Worm (Caenorhabditis elegans) whole organism, L2 larva: ENCODE measurements around the gene ubc-18.

Experiments used
- C34F6.9 ChIP-seq: fragments of 150-350 bp; optimal IDR thresholded peaks from 2 replicates; lab custom pipeline; 2014; ENCODE audit warnings: missing biosample characterization, missing genetic modification characterization
- F13H6.1 ChIP-seq: sonication (generic microtip); optimal IDR thresholded peaks from 2 replicates; lab custom pipeline; 2016; ENCODE audit warnings: missing genetic modification characterization, missing compliant biosample characterization
- R02D3.7 ChIP-seq: fragments of 150-350 bp; optimal IDR thresholded peaks from 2 replicates; lab custom pipeline; 2014; ENCODE audit warnings: missing biosample characterization, missing genetic modification characterization
- Y55F3AM.14 ChIP-seq: fragments of 200-800 bp; sonication (Bioruptor generic); optimal IDR thresholded peaks from 2 replicates; lab custom pipeline; 2018; ENCODE audit warnings: mild to moderate bottlenecking, missing genetic modification characterization, missing compliant biosample characterization
- alr-1 ChIP-seq: fragments of 150-350 bp; optimal IDR thresholded peaks from 2 replicates; lab custom pipeline; 2014; ENCODE audit warnings: missing biosample characterization, missing genetic modification characterization
- aly-2 ChIP-seq: fragments of 150-350 bp; optimal IDR thresholded peaks from 2 replicates; lab custom pipeline; 2014; ENCODE audit warnings: missing biosample characterization, missing genetic modification characterization
- ama-1 ChIP-seq: fragments of 150-350 bp; optimal IDR thresholded peaks from 2 replicates; lab custom pipeline; 2018; ENCODE audit warnings: inconsistent platforms
- blmp-1 ChIP-seq: sonication (generic microtip); optimal IDR thresholded peaks from 2 replicates; lab custom pipeline; 2017; ENCODE audit warnings: missing genetic modification characterization, mild to moderate bottlenecking, missing compliant biosample characterization, antibody characterized with exemption, moderate library complexity; ENCODE audit not compliant: insufficient read depth
- ceh-16 ChIP-seq: fragments of 150-350 bp; optimal IDR thresholded peaks from 2 replicates; lab custom pipeline; 2014; ENCODE audit warnings: missing biosample characterization, missing genetic modification characterization
- crh-2 ChIP-seq: sonication (generic microtip); optimal IDR thresholded peaks from 2 replicates; lab custom pipeline; 2017; ENCODE audit warnings: missing biosample characterization, missing genetic modification characterization
- dmd-4 ChIP-seq: sonication (generic microtip); optimal IDR thresholded peaks from 2 replicates; lab custom pipeline; 2017; ENCODE audit warnings: missing biosample characterization, missing genetic modification characterization
- elt-3 ChIP-seq: sonication (generic microtip); optimal IDR thresholded peaks from 2 replicates; lab custom pipeline; 2017; ENCODE audit warnings: missing biosample characterization, missing genetic modification characterization
- fos-1 ChIP-seq: fragments of 150-350 bp; optimal IDR thresholded peaks from 2 replicates; lab custom pipeline; 2014; ENCODE audit warnings: missing biosample characterization, missing genetic modification characterization
- lin-11 ChIP-seq: fragments of 150-350 bp; sonication (generic microtip); optimal IDR thresholded peaks from 2 replicates; lab custom pipeline; 2014; ENCODE audit warnings: missing biosample characterization, missing genetic modification characterization, inconsistent platforms, mixed read lengths
- lin-13 ChIP-seq: fragments of 150-350 bp; optimal IDR thresholded peaks from 2 replicates; lab custom pipeline; 2014; ENCODE audit warnings: missing biosample characterization, missing genetic modification reagents, missing genetic modification characterization
- lin-39 ChIP-seq: fragments of 150-350 bp; optimal IDR thresholded peaks from 2 replicates; lab custom pipeline; 2014; ENCODE audit warnings: missing biosample characterization, missing genetic modification reagents, missing genetic modification characterization
- lsy-2 ChIP-seq, 2 experiments: fragments of 150-350 bp in 1 of 2; sonication (generic microtip) in 1 of 2; optimal IDR thresholded peaks; 2 replicates each; lab custom pipeline; 2014 to 2017; ENCODE audit warnings: missing biosample characterization in 2 of 2, missing genetic modification characterization in 2 of 2
- mab-5 ChIP-seq: fragments of 150-350 bp; optimal IDR thresholded peaks from 2 replicates; lab custom pipeline; 2014; ENCODE audit warnings: missing biosample characterization, missing genetic modification characterization
- mbf-1 ChIP-seq: sonication (generic microtip); optimal IDR thresholded peaks from 2 replicates; lab custom pipeline; 2017; ENCODE audit warnings: missing biosample characterization, missing genetic modification characterization
- mdl-1 ChIP-seq, 2 experiments: fragments of 150-350 bp in 1 of 2; sonication (generic microtip) in 1 of 2; optimal IDR thresholded peaks; 2 replicates each; lab custom pipeline; 2017; ENCODE audit warnings: missing biosample characterization in 2 of 2, missing genetic modification characterization in 2 of 2
- nhr-10 ChIP-seq: sonication (generic microtip); optimal IDR thresholded peaks from 2 replicates; lab custom pipeline; 2017; ENCODE audit warnings: missing biosample characterization, missing genetic modification characterization
- nhr-12 ChIP-seq: fragments of 150-350 bp; optimal IDR thresholded peaks from 2 replicates; lab custom pipeline; 2014; ENCODE audit warnings: missing biosample characterization, missing genetic modification characterization
- nhr-129 ChIP-seq: fragments of 150-350 bp; optimal IDR thresholded peaks from 2 replicates; lab custom pipeline; 2014; ENCODE audit warnings: missing biosample characterization, missing genetic modification characterization
- nhr-21 ChIP-seq: fragments of 150-350 bp; optimal IDR thresholded peaks from 2 replicates; lab custom pipeline; 2014; ENCODE audit warnings: missing biosample characterization, missing genetic modification characterization
- nhr-23 ChIP-seq: fragments of 150-350 bp; optimal IDR thresholded peaks from 2 replicates; lab custom pipeline; 2014; ENCODE audit warnings: missing biosample characterization, missing genetic modification reagents, missing genetic modification characterization
- nhr-25 ChIP-seq: fragments of 150-350 bp; sonication (generic microtip); optimal IDR thresholded peaks from 3 replicates; lab custom pipeline; 2014; ENCODE audit warnings: missing biosample characterization, missing genetic modification characterization
- nhr-6 ChIP-seq: fragments of 150-350 bp; optimal IDR thresholded peaks from 2 replicates; lab custom pipeline; 2014; ENCODE audit warnings: missing biosample characterization, missing genetic modification characterization
- peb-1 ChIP-seq: fragments of 150-350 bp; optimal IDR thresholded peaks from 2 replicates; lab custom pipeline; 2014; ENCODE audit warnings: missing biosample characterization, missing genetic modification characterization
- sem-4 ChIP-seq: fragments of 150-350 bp; optimal IDR thresholded peaks from 2 replicates; lab custom pipeline; 2014; ENCODE audit warnings: missing biosample characterization, missing genetic modification reagents, missing genetic modification characterization
- skn-1 ChIP-seq: sonication (generic microtip); optimal IDR thresholded peaks from 2 replicates; lab custom pipeline; 2017; ENCODE audit warnings: missing biosample characterization, missing genetic modification characterization
- sma-3 ChIP-seq: sonication (generic microtip); optimal IDR thresholded peaks from 2 replicates; lab custom pipeline; 2016; ENCODE audit warnings: missing genetic modification reagents, missing genetic modification characterization, missing compliant biosample characterization
- sma-9 ChIP-seq, 2 experiments: fragments of 150-350 bp in 1 of 2; sonication (generic microtip) in 1 of 2; optimal IDR thresholded peaks; 2 replicates each; lab custom pipeline; 2014 to 2016; ENCODE audit warnings: missing genetic modification characterization in 2 of 2, mild to moderate bottlenecking in 1 of 2, missing biosample characterization in 1 of 2, missing compliant biosample characterization in 1 of 2, missing genetic modification reagents in 1 of 2, moderate library complexity in 1 of 2
- snpc-4 ChIP-seq: fragments of 150-350 bp; optimal IDR thresholded peaks from 2 replicates; lab custom pipeline; 2014; ENCODE audit warnings: missing biosample characterization, missing genetic modification characterization
- unc-55 ChIP-seq: fragments of 150-350 bp; sonication (generic microtip); optimal IDR thresholded peaks from 3 replicates; lab custom pipeline; 2014; ENCODE audit warnings: missing biosample characterization, missing genetic modification reagents, missing genetic modification characterization
- unc-62 ChIP-seq: fragments of 150-350 bp; optimal IDR thresholded peaks from 2 replicates; lab custom pipeline; 2014; ENCODE audit warnings: missing biosample characterization, missing genetic modification reagents, missing genetic modification characterization
- zag-1 ChIP-seq: fragments of 150-350 bp; optimal IDR thresholded peaks from 2 replicates; lab custom pipeline; 2014; ENCODE audit warnings: missing biosample characterization, missing genetic modification characterization
- ztf-1 ChIP-seq: fragments of 200-800 bp; sonication (Bioruptor generic); conservative IDR thresholded peaks from 2 replicates; pipeline ENCODE4 v1.3.6; 2022; ENCODE audit warnings: missing genetic modification characterization, missing compliant biosample characterization

The ubc-18 gene

ce11 chrIII:7083106-7083505, 14.7 kb upstream of the ubc-18 start:
- TF ChIP-seq F13H6.1 (tag; lab: Kevin White, UChicago) (no peak), sem-4 (no peak), zag-1 (tag; lab: Kevin White, UChicago) (no peak), elt-3 (no peak), lin-39 (tag; lab: Kevin White, UChicago) (no peak)

- TF ChIP-seq crh-2 (tag; lab: Kevin White, UChicago) = no peak
- TF ChIP-seq fos-1 (tag; lab: Kevin White, UChicago) = peak; percentile 76
Observed at ce11 chrIII:7081488-7081887, 13.1 kb upstream of the ubc-18 start.

ce11 chrIII:7080689-7081088, 12.3 kb upstream of the ubc-18 start, which contains the start of gene ZK418.7:
Gene ZK418.7 (minus strand): TSS chrIII:7080789.
- TF ChIP-seq ceh-16 (tag; lab: Kevin White, UChicago) (no peak), nhr-21 (tag; lab: Kevin White, UChicago) (no peak), sem-4 (no peak), blmp-1 (no peak), peb-1 (tag; lab: Kevin White, UChicago) (no peak), sma-9 (GFP tag; optimal IDR thresholded peaks at IDR 0.05; lab: Kevin White, UChicago) (no peak), sma-9 (tag; optimal IDR thresholded peaks at IDR 0.05; lab: Kevin White, UChicago) (no peak), nhr-12 (tag; lab: Kevin White, UChicago) (no peak), unc-55 (GFP tag; lab: Kevin White, UChicago) (no peak), skn-1 (tag; lab: Kevin White, UChicago) (no peak), dmd-4 (tag; lab: Kevin White, UChicago) (no peak), Y55F3AM.14 (GFP tag; lab: Kevin White, UChicago) (no peak), ztf-1 (GFP tag; lab: Robert Waterston, UW) (no peak), mbf-1 (tag; lab: Kevin White, UChicago) (no peak), lin-13 (GFP tag; lab: Kevin White, UChicago) (no peak), R02D3.7 (no peak), lin-11 (tag; lab: Kevin White, UChicago) (no peak), nhr-6 (tag; lab: Kevin White, UChicago) (no peak), aly-2 (tag; lab: Kevin White, UChicago) (no peak), mdl-1 (tag; optimal IDR thresholded peaks at IDR 0.05; lab: Kevin White, UChicago) (no peak)
- TF ChIP-seq, all 48 proteins: peak for 0

DNA sequence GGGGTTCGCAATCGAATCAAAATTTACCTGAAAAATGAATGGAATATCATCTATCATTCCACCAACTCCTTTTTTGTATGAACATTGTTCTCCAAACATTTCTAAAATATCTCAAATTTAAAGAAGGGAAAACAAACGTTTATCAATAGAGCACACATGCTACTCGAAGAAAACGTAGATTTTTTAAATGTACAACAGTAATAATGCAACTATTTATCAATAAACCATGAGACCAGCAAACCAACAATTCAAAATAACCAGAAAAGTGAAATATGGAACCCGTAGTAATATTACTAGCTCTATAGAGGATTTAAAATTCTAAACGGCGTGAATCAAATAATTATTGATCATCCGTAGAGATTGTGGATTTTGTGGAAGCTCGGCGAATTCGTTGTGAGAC, 10.4 kb upstream of the ubc-18 start, which contains the start of gene ZK418.6:
Gene ZK418.6 (minus strand): TSS at position 101 of the 400 bp plus-strand sequence.
- TF ChIP-seq nhr-10 (tag; lab: Kevin White, UChicago) = no peak
- no peak for TF ChIP-seq ama-1
- TF ChIP-seq lsy-2 (tag; optimal IDR thresholded peaks at IDR 0.05; lab: Kevin White, UChicago) = no peak
- TF ChIP-seq nhr-129 (tag; lab: Kevin White, UChicago) = no peak

ce11 chrIII:7076386-7076785, 8.0 kb upstream of the ubc-18 start, which contains the start of gene ZK418.13:
Gene ZK418.13 (minus strand): TSS chrIII:7076486.
- TF ChIP-seq unc-62 (GFP tag; lab: Kevin White, UChicago) = no peak
- no peak for TF ChIP-seq lin-39 (tag; lab: Kevin White, UChicago)
- TF ChIP-seq sma-3 (GFP tag; lab: Kevin White, UChicago) = no peak
- no peak for TF ChIP-seq fos-1 (tag; lab: Kevin White, UChicago)
- TF ChIP-seq ama-1 = no peak
- no peak for TF ChIP-seq unc-55 (GFP tag; lab: Kevin White, UChicago)
- TF ChIP-seq mab-5 (tag; lab: Kevin White, UChicago) = no peak
- TF ChIP-seq alr-1 (tag; lab: Kevin White, UChicago) = no peak
- no peak for TF ChIP-seq nhr-23
- TF ChIP-seq nhr-129 (tag; lab: Kevin White, UChicago) = no peak
- TF ChIP-seq lin-13 (GFP tag; lab: Kevin White, UChicago) = no peak
- TF ChIP-seq nhr-25 = no peak
- TF ChIP-seq ztf-1 (GFP tag; lab: Robert Waterston, UW) = no peak
- no peak for TF ChIP-seq skn-1 (tag; lab: Kevin White, UChicago)
- no peak for TF ChIP-seq elt-3
- TF ChIP-seq C34F6.9 = no peak
- TF ChIP-seq sem-4 = no peak
- TF ChIP-seq snpc-4 (tag; lab: Kevin White, UChicago) = no peak
